Fruit fly (Drosophila melanogaster) whole organism, pupa: ENCODE data around the gene Snoo.
A peak's percentile ranks its signal among the peaks of the same experiment; 100 is the strongest.

Experiments used
- CG10348 ChIP-seq: fragments of 200-800 bp; sonication (Bioruptor generic); IDR thresholded peaks from 2 replicates; pipeline ENCODE4 v1.3.6; 2022; ENCODE audit warnings: missing biosample characterization, missing genetic modification characterization
- CG12605 ChIP-seq: fragments of 200-800 bp; sonication (Bioruptor generic); IDR thresholded peaks from 2 replicates; pipeline ENCODE4 v1.3.6; 2022; ENCODE audit warnings: missing biosample characterization, missing genetic modification characterization
- CG13204 ChIP-seq: fragments of 200-800 bp; sonication (Bioruptor generic); optimal IDR thresholded peaks from 2 replicates; lab custom pipeline; 2018; ENCODE audit warnings: missing biosample characterization, mild to moderate bottlenecking, missing genetic modification characterization, moderate library complexity
- CG14655 ChIP-seq: fragments of 200-800 bp; sonication (Bioruptor generic); optimal IDR thresholded peaks from 3 replicates; lab custom pipeline; 2017; ENCODE audit warnings: mild to moderate bottlenecking, missing biosample characterization, missing genetic modification reagents, missing genetic modification characterization
- CG15710 ChIP-seq: fragments of 200-800 bp; sonication (Bioruptor generic); optimal IDR thresholded peaks from 2 replicates; lab custom pipeline; 2018; ENCODE audit warnings: missing biosample characterization, mild to moderate bottlenecking, missing genetic modification characterization, moderate library complexity
- CG17806 ChIP-seq: fragments of 200-800 bp; sonication (Bioruptor generic); optimal IDR thresholded peaks from 2 replicates; lab custom pipeline; 2018; ENCODE audit warnings: missing biosample characterization, mild to moderate bottlenecking, missing genetic modification characterization, moderate library complexity
- CG32121 ChIP-seq: fragments of 200-800 bp; sonication (Bioruptor generic); IDR thresholded peaks from 2 replicates; pipeline ENCODE4 v1.3.6; 2022; ENCODE audit warnings: missing biosample characterization, missing genetic modification characterization
- CG34367 ChIP-seq: fragments of 200-800 bp; sonication (Bioruptor generic); optimal IDR thresholded peaks from 2 replicates; lab custom pipeline; 2018; ENCODE audit warnings: missing biosample characterization, mild to moderate bottlenecking, missing genetic modification characterization
- CG4496 ChIP-seq: fragments of 200-800 bp; sonication (Bioruptor generic); IDR thresholded peaks from 3 replicates; pipeline ENCODE4 v1.3.6; 2022; ENCODE audit warnings: missing biosample characterization, missing genetic modification characterization
- CG8159 ChIP-seq: fragments of 200-800 bp; sonication (Bioruptor generic); optimal IDR thresholded peaks from 3 replicates; lab custom pipeline; 2018; ENCODE audit warnings: missing biosample characterization, mild to moderate bottlenecking, missing genetic modification characterization, moderate library complexity
- CG8301 ChIP-seq: fragments of 200-800 bp; sonication (Bioruptor generic); optimal IDR thresholded peaks from 2 replicates; lab custom pipeline; 2018; ENCODE audit warnings: missing biosample characterization, mild to moderate bottlenecking, missing genetic modification characterization
- D1 ChIP-seq: fragments of 200-800 bp; sonication (Bioruptor generic); optimal IDR thresholded peaks from 2 replicates; lab custom pipeline; 2018; ENCODE audit warnings: missing biosample characterization, mild to moderate bottlenecking, missing genetic modification characterization, moderate library complexity
- EcR ChIP-seq: fragments of 200-800 bp; sonication (Bioruptor generic); optimal IDR thresholded peaks from 3 replicates; lab custom pipeline; 2019; ENCODE audit warnings: missing biosample characterization, missing genetic modification characterization, mild to moderate bottlenecking, moderate library complexity, missing genetic modification reagents
- Ets98B ChIP-seq: fragments of 200-800 bp; sonication (Bioruptor generic); IDR thresholded peaks from 2 replicates; pipeline ENCODE4 v1.3.6; 2022; ENCODE audit warnings: missing biosample characterization, missing genetic modification characterization
- Pif1A ChIP-seq: fragments of 200-800 bp; sonication (Bioruptor generic); optimal IDR thresholded peaks from 3 replicates; lab custom pipeline; 2016; ENCODE audit warnings: missing biosample characterization, missing genetic modification characterization
- Pif1B ChIP-seq: fragments of 200-800 bp; sonication (Bioruptor generic); optimal IDR thresholded peaks from 3 replicates; lab custom pipeline; 2016; ENCODE audit warnings: missing biosample characterization, missing genetic modification characterization
- Snoo ChIP-seq: fragments of 200-800 bp; sonication (Bioruptor generic); optimal IDR thresholded peaks from 3 replicates; lab custom pipeline; 2017; ENCODE audit warnings: missing biosample characterization, mild to moderate bottlenecking, missing genetic modification characterization, inconsistent platforms
- fd96Ca ChIP-seq: fragments of 200-800 bp; sonication (Bioruptor generic); IDR thresholded peaks from 3 replicates; pipeline ENCODE4 v1.3.6; 2022; ENCODE audit warnings: missing biosample characterization, missing genetic modification characterization
- gl ChIP-seq: fragments of 200-800 bp; sonication (Bioruptor generic); optimal IDR thresholded peaks from 2 replicates; lab custom pipeline; 2018; ENCODE audit warnings: missing biosample characterization, mild to moderate bottlenecking, missing genetic modification characterization
- rn ChIP-seq: fragments of 200-800 bp; sonication (Bioruptor generic); IDR thresholded peaks from 2 replicates; pipeline ENCODE4 v1.3.6; 2022; ENCODE audit warnings: missing biosample characterization, missing genetic modification characterization

Gene Snoo

dm6 chr2L:7851609-7852008 lies 132.4 kb downstream of the Snoo start:
- TF ChIP-seq CG17806 (peak; percentile 2), CG8159 (tag; lab: Kevin White, UChicago) (peak; percentile 0), CG12605 (GFP tag; lab: Robert Waterston, UW) (no peak), CG14655 (GFP tag; lab: Kevin White, UChicago) (peak; percentile 9), CG32121 (GFP tag; lab: Robert Waterston, UW) (no peak)

- TF ChIP-seq fd96Ca: no peak
- TF ChIP-seq, all 21 proteins: peak for 0
These were observed 133.6 kb downstream of the Snoo start for dm6 chr2L:7850406-7850805.

dm6 chr2L:7849472-7849871 lies 134.5 kb downstream of the Snoo start:
- TF ChIP-seq CG17806: no peak
- no peak for TF ChIP-seq rn (GFP tag; lab: Robert Waterston, UW)
- TF ChIP-seq CG32121 (GFP tag; lab: Robert Waterston, UW): 0 out of 2 replicates have a peak, but pooled peaks have one; percentile 15
- peak; percentile 20 for TF ChIP-seq CG8159 (tag; lab: Kevin White, UChicago)
- no peak for TF ChIP-seq Pif1B (GFP tag; lab: Kevin White, UChicago)
- TF ChIP-seq CG34367: no peak
- peak; percentile 12 for TF ChIP-seq CG14655 (GFP tag; lab: Kevin White, UChicago)
- no peak for TF ChIP-seq CG12605 (GFP tag; lab: Robert Waterston, UW)
- TF ChIP-seq, all 21 proteins: peak for 3

dm6 chr2L:7841244-7841643 lies 142.8 kb downstream of the Snoo start:
- TF ChIP-seq CG13204 (GFP tag; lab: Kevin White, UChicago): no peak
- TF ChIP-seq CG10348 (GFP tag; lab: Robert Waterston, UW): no peak
- no peak for TF ChIP-seq CG8159 (tag; lab: Kevin White, UChicago)
- no peak for TF ChIP-seq CG32121 (GFP tag; lab: Robert Waterston, UW)
- no peak for TF ChIP-seq D1 (tag; lab: Kevin White, UChicago)
- no peak for TF ChIP-seq CG14655 (GFP tag; lab: Kevin White, UChicago)
- TF ChIP-seq CG12605 (GFP tag; lab: Robert Waterston, UW): no peak
- no peak for TF ChIP-seq fd96Ca
- no peak for TF ChIP-seq CG15710 (tag; lab: Kevin White, UChicago)
- no peak for TF ChIP-seq Pif1A (GFP tag; lab: Kevin White, UChicago)
- TF ChIP-seq Ets98B (GFP tag; lab: Robert Waterston, UW): no peak
- no peak for TF ChIP-seq gl (tag; lab: Kevin White, UChicago)
- no peak for TF ChIP-seq EcR (GFP tag; lab: Kevin White, UChicago)
- no peak for TF ChIP-seq CG4496 (GFP tag; lab: Robert Waterston, UW)
- no peak for TF ChIP-seq CG8301
- no peak for TF ChIP-seq CG17806
- no peak for TF ChIP-seq Pif1B (GFP tag; lab: Kevin White, UChicago)
- no peak for TF ChIP-seq Snoo (tag; lab: Kevin White, UChicago)
